Worm (Caenorhabditis elegans): ENCODE results near the gene tomm-20.

- TF ChIP-seq nhr-23 (tag; optimal IDR thresholded peaks at IDR 0.05) = no peak
- no peak for TF ChIP-seq ztf-1 (GFP tag; conservative IDR thresholded peaks at IDR 0.05)
Observed at ce11 chrV:12354193-12354830, 11.0 kb upstream of the tomm-20 start.

Measured in whole organism, L2 larva.